Fruit fly (Drosophila melanogaster): ENCODE measurements around the gene CG15814.
"Not testable (repeated sequence)": the region's sequence is repeated elsewhere in the genome, so short reads cannot be mapped to it uniquely, and the experiment has no call there.

Gene CG15814

DNA sequence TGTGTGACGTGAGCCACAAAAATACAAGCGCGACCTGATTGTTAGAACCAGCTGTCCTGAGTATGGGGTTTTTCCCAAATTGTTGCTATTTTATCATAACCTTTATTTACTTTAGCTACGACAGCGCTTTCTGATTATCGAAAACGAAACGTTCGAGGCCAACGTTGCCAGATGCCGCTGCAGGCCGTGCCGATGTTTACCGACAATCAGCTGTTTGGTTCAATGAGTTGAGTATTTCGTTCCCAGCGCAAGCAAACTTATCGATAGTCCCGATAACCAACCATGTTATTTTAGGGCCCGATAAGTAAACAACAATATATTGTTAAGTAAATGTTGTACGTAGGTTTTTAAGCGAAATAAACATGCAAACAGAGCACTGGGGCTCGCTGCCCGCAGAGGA lies at the start of gene CG15814, which contains the start of gene Spt7:
Gene CG15814, minus strand, starts transcription at position 164 of the 400 bp plus-strand sequence.
Gene Spt7, plus strand, starts transcription at position 282 of the 400 bp plus-strand sequence.
- peak; percentile 22 for TF ChIP-seq h (optimal IDR thresholded peaks at IDR 0.05)
- TF ChIP-seq psq (optimal IDR thresholded peaks at IDR 0.05) = no peak

DNA sequence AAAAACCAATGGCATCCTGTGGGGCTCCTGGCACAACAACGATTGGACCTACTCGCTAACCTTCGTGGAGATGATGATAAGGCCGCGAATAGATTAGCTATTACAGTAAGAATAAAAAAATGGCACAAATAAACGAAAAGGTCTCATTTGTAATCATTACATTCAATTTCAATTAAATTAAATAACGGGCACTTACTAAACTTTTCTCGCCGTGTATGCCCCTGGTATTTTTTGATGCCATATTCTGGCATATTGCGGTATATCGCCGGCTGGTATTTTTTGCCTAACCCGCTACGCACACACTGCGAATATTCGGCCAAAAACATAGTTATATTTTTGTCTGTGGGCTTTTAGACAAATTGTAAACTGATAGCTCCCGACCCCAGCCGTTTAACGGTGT lies 49.3 kb upstream of the CG15814 start, which contains the start of gene Gss2:
Gene Gss2, plus strand, starts transcription at position 301 of the 400 bp plus-strand sequence.
- not testable (repeated sequence) for TF ChIP-seq h, insv, ttk (optimal IDR thresholded peaks at IDR 0.05)

dm6 chrX:17889247-17889646 lies 39.1 kb upstream of the CG15814 start, which contains the start of gene Gss1:
Gene Gss1, plus strand, starts transcription at chrX:17889547.
- TF ChIP-seq insv, Myc, h (optimal IDR thresholded peaks at IDR 0.05): not testable (repeated sequence)

DNA sequence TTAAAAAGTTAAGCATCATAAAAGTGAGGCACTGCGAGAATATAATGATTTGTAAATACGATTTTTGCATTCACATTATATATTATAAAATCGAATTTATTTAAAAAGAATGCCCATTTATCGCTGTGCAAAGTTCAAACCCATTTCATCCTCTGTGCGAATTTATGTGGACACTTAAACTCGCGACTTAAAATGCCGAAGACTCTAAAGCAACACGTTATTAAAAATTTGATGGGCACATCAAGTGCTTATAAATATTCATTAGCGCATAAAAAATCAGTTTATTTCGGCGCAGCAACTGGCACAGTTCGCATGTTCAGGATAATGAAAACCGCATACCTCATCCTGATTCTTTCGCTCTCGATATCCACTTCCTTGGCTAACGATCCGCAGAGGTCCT lies 37.7 kb upstream of the CG15814 start, which contains the start of gene CG6788:
Gene CG6788, plus strand, starts transcription at position 301 of the 400 bp plus-strand sequence.
- TF ChIP-seq h (optimal IDR thresholded peaks at IDR 0.05) (no peak), psq (optimal IDR thresholded peaks at IDR 0.05) (no peak)

- TF ChIP-seq Sin3A (optimal IDR thresholded peaks at IDR 0.05) (peak; percentile 62), ttk (optimal IDR thresholded peaks at IDR 0.05) (no peak), psq (optimal IDR thresholded peaks at IDR 0.05) (peak; percentile 62)
These were observed 37.1 kb upstream of the CG15814 start, which contains the start of gene mnb for dm6 chrX:17887208-17887627. Gene mnb, minus strand, starts transcription at chrX:17887222.

dm6 chrX:17886449-17887207 lies 36.5 kb upstream of the CG15814 start:
- TF ChIP-seq Myc (optimal IDR thresholded peaks at IDR 0.05) (no peak), h (optimal IDR thresholded peaks at IDR 0.05) (no peak), ttk (optimal IDR thresholded peaks at IDR 0.05) (no peak), psq (optimal IDR thresholded peaks at IDR 0.05) (no peak), insv (optimal IDR thresholded peaks at IDR 0.05) (no peak), Sin3A (optimal IDR thresholded peaks at IDR 0.05) (no peak)

dm6 chrX:17886107-17886448 lies 35.9 kb upstream of the CG15814 start:
- TF ChIP-seq psq (optimal IDR thresholded peaks at IDR 0.05) = no peak
- TF ChIP-seq Sin3A (optimal IDR thresholded peaks at IDR 0.05) = no peak
- no peak for TF ChIP-seq Myc (optimal IDR thresholded peaks at IDR 0.05)
- no peak for TF ChIP-seq h (optimal IDR thresholded peaks at IDR 0.05)

dm6 chrX:17885295-17885694 lies 35.2 kb upstream of the CG15814 start:
- TF ChIP-seq Sin3A (optimal IDR thresholded peaks at IDR 0.05) = no peak
- TF ChIP-seq Myc (optimal IDR thresholded peaks at IDR 0.05) = no peak
- no peak for TF ChIP-seq ttk (optimal IDR thresholded peaks at IDR 0.05)
- TF ChIP-seq insv (optimal IDR thresholded peaks at IDR 0.05) = no peak
- no peak for TF ChIP-seq h (optimal IDR thresholded peaks at IDR 0.05)
- TF ChIP-seq psq (optimal IDR thresholded peaks at IDR 0.05) = no peak

DNA sequence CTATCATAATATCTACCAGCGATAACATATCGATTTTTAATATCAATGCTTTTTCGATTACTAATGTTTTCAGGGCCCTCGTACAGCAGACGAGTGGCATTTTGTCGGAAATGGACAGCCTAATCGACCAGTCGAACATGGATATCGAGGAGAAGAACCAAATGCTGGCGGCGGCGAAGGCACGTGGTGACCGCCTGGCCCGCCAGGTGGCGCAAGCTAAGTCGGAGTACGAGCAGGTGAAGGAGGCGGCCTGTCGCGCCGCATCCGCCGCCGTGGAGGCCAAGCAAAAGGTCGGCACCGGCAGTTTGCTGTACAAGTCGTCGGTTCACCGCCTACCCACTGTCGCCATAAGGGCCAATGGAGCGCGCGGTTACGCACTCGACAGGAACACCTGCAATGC lies 34.4 kb upstream of the CG15814 start:
- TF ChIP-seq insv (optimal IDR thresholded peaks at IDR 0.05) (no peak), h (optimal IDR thresholded peaks at IDR 0.05) (no peak)

- no peak for TF ChIP-seq insv (optimal IDR thresholded peaks at IDR 0.05)
- TF ChIP-seq h (optimal IDR thresholded peaks at IDR 0.05) = no peak
- TF ChIP-seq Sin3A (optimal IDR thresholded peaks at IDR 0.05) = no peak
- TF ChIP-seq ttk (optimal IDR thresholded peaks at IDR 0.05) = no peak
- TF ChIP-seq psq (optimal IDR thresholded peaks at IDR 0.05) = no peak
- no peak for TF ChIP-seq Myc (optimal IDR thresholded peaks at IDR 0.05)
These were observed 33.3 kb upstream of the CG15814 start, which contains the start of gene CG12985 for dm6 chrX:17883418-17883817. Gene CG12985, plus strand, starts transcription at chrX:17883718.

dm6 chrX:17882769-17883168 lies 32.6 kb upstream of the CG15814 start:
- TF ChIP-seq Myc (optimal IDR thresholded peaks at IDR 0.05) = no peak

- TF ChIP-seq Myc (optimal IDR thresholded peaks at IDR 0.05) (no peak), insv (optimal IDR thresholded peaks at IDR 0.05) (no peak), psq (optimal IDR thresholded peaks at IDR 0.05) (no peak), ttk (optimal IDR thresholded peaks at IDR 0.05) (no peak), Sin3A (optimal IDR thresholded peaks at IDR 0.05) (no peak), h (optimal IDR thresholded peaks at IDR 0.05) (no peak)
These were observed 31.3 kb upstream of the CG15814 start for dm6 chrX:17881138-17882121.

Measured in Kc167 (cell line).